Fruit fly (Drosophila melanogaster) whole organism, wandering third instar larva: Measurements from ENCODE around the gene CG9706.

ENCODE experiments used
- GATAd ChIP-seq: sonication (Bioruptor generic); optimal IDR thresholded peaks from 2 replicates; lab custom pipeline; 2016; ENCODE audit warnings: missing biosample characterization, missing genetic modification characterization
- Jra ChIP-seq: sonication (Bioruptor generic); optimal IDR thresholded peaks from 2 replicates; lab custom pipeline; 2016; ENCODE audit warnings: missing biosample characterization, missing genetic modification characterization
- Myc ChIP-seq: fragments of >200 bp; optimal IDR thresholded peaks from 2 replicates; lab custom pipeline; 2017
- OdsH ChIP-seq: fragments of 200-800 bp; sonication (Bioruptor generic); optimal IDR thresholded peaks from 2 replicates; lab custom pipeline; 2016; ENCODE audit warnings: missing biosample characterization, mild to moderate bottlenecking, missing genetic modification characterization
- br ChIP-seq: fragments of 200-800 bp; sonication (Bioruptor generic); optimal IDR thresholded peaks from 2 replicates; lab custom pipeline; 2016; ENCODE audit warnings: missing biosample characterization, missing genetic modification characterization
- brk ChIP-seq: fragments of 200-800 bp; sonication (Bioruptor generic); optimal IDR thresholded peaks from 2 replicates; lab custom pipeline; 2016; ENCODE audit warnings: missing biosample characterization, mild to moderate bottlenecking, missing genetic modification characterization
- dsf ChIP-seq: sonication (Bioruptor generic); optimal IDR thresholded peaks from 2 replicates; lab custom pipeline; 2016; ENCODE audit warnings: missing biosample characterization, missing genetic modification characterization, borderline replicate concordance
- ey ChIP-seq: fragments of 200-800 bp; sonication (Bioruptor generic); optimal IDR thresholded peaks from 2 replicates; lab custom pipeline; 2016; ENCODE audit warnings: missing biosample characterization, missing genetic modification characterization
- h ChIP-seq: fragments of 200-800 bp; sonication (Bioruptor generic); optimal IDR thresholded peaks from 3 replicates; lab custom pipeline; 2016; ENCODE audit warnings: missing biosample characterization, mild to moderate bottlenecking, missing genetic modification characterization
- rgr ChIP-seq: fragments of 200-800 bp; sonication (Bioruptor generic); optimal IDR thresholded peaks from 3 replicates; lab custom pipeline; 2016; ENCODE audit warnings: missing biosample characterization, mild to moderate bottlenecking, missing genetic modification characterization
- sv ChIP-seq: fragments of 200-800 bp; sonication (Bioruptor generic); optimal IDR thresholded peaks from 3 replicates; lab custom pipeline; 2016; ENCODE audit warnings: missing biosample characterization, missing genetic modification characterization
- usp ChIP-seq: fragments of >200 bp; optimal IDR thresholded peaks from 2 replicates; lab custom pipeline; 2017; ENCODE audit warnings: missing biosample characterization, missing genetic modification characterization

DNA sequence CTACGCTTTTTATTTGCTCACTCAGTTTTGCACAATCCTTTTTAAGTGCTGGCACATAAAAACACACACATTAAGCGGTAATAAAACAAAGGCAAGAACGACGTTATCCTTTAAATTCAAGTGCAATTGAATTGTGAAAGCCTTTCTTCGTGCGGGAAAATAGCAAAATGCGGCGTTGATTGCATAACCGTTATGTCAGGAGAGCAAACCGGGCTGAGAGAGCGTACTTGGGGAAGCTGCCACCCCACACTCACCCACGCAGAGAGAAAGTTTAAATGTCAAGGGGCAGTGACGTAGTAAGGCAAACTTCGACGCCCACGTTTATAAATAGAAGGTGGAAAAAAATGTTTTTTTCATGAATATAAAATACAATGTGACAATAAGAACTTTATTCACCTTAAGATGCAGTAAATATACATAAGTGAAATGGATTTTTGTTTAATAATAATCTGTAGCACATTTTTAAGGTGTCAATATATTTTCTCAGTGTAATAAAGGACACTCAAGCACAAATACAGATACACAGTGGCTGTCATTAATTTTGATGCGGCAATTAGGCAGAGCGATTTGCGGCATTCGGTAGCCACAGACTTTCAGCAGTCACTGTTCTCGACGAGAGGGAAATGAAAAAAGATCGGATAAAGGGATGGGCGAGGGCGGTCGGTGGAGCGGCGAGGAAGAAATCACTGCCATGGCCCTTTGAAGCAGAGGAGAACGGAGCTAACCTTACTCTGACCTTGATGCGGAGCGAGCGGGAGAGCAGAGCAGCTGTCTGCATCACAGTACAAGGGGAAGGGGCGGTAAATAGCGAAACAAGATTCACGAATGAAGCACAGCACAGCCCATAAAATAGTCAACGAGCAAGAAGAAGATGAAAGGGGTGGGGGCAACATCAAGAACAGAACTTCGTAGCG lies 23.3 kb downstream of the CG9706 start:
- TF ChIP-seq br (GFP tag; lab: Kevin White, UChicago) (peak; percentile 24), h (GFP tag; lab: Kevin White, UChicago) (peak; percentile 49), OdsH (GFP tag; lab: Kevin White, UChicago) (peak; percentile 44), Myc (lab: Kevin White, UChicago) (no peak), ey (no peak), GATAd (GFP tag; lab: Kevin White, UChicago) (no peak), sv (GFP tag; lab: Kevin White, UChicago) (no peak), usp (GFP tag; lab: Kevin White, UChicago) (no peak), brk (GFP tag; lab: Kevin White, UChicago) (no peak), rgr (peak; percentile 37), dsf (GFP tag; lab: Kevin White, UChicago) (no peak), Jra (GFP tag; lab: Kevin White, UChicago) (no peak)
